Worm (Caenorhabditis elegans) whole organism, L4 larva: ENCODE measurements around the gene mig-18.

Experiments
- D1046.2 ChIP-seq: fragments of 200-800 bp; sonication (Bioruptor generic); IDR thresholded peaks from 2 replicates; pipeline ENCODE4 v1.3.6; 2022; ENCODE audit warnings: missing genetic modification characterization, missing compliant biosample characterization
- F26F4.8 ChIP-seq: fragments of 200-800 bp; sonication (Bioruptor generic); conservative IDR thresholded peaks from 2 replicates; pipeline ENCODE4 v1.3.6; 2022; ENCODE audit warnings: missing genetic modification characterization, missing compliant biosample characterization
- F37D6.2 ChIP-seq: sonication (generic microtip); optimal IDR thresholded peaks from 2 replicates; lab custom pipeline; 2016; ENCODE audit warnings: mild to moderate bottlenecking, missing genetic modification characterization, missing compliant biosample characterization
- F44E2.7 ChIP-seq: fragments of 200-800 bp; sonication (Bioruptor generic); IDR thresholded peaks from 2 replicates; pipeline ENCODE4 v2.1.2; 2022; ENCODE audit warnings: missing genetic modification characterization, missing compliant biosample characterization
- T20F7.1 ChIP-seq: fragments of 200-800 bp; sonication (Bioruptor generic); optimal IDR thresholded peaks from 2 replicates; lab custom pipeline; 2018; ENCODE audit warnings: mild to moderate bottlenecking, missing genetic modification characterization, missing compliant biosample characterization
- T26A8.4 ChIP-seq: fragments of 200-800 bp; sonication (Bioruptor generic); IDR thresholded peaks from 2 replicates; pipeline ENCODE4 v1.3.6; 2022; ENCODE audit warnings: missing genetic modification characterization, missing compliant biosample characterization
- Y105C5A.15 ChIP-seq: fragments of 200-800 bp; sonication (Bioruptor generic); IDR thresholded peaks from 2 replicates; pipeline ENCODE4 v1.3.6; 2022; ENCODE audit warnings: missing genetic modification characterization, missing compliant biosample characterization
- Y48G9A.11 ChIP-seq: fragments of 200-800 bp; sonication (Bioruptor generic); IDR thresholded peaks from 2 replicates; pipeline ENCODE4 v1.3.6; 2022; ENCODE audit warnings: missing genetic modification reagents, missing genetic modification characterization, missing compliant biosample characterization
- Y75B8A.6 ChIP-seq: fragments of 200-800 bp; sonication (Bioruptor generic); IDR thresholded peaks from 2 replicates; pipeline ENCODE4 v1.3.6; 2022; ENCODE audit warnings: missing genetic modification reagents, missing genetic modification characterization, missing compliant biosample characterization
- aha-1 ChIP-seq: fragments of 150-350 bp; peaks from one replicate; lab custom pipeline; 2014; ENCODE audit warnings: missing biosample characterization, missing genetic modification characterization
- ama-1 ChIP-seq: fragments of 150-350 bp; optimal IDR thresholded peaks from 2 replicates; lab custom pipeline; 2014; ENCODE audit warnings: inconsistent platforms, mixed read lengths
- ceh-32 ChIP-seq: sonication (generic microtip); optimal IDR thresholded peaks from 2 replicates; lab custom pipeline; 2016; ENCODE audit warnings: mild to moderate bottlenecking, missing genetic modification characterization, missing compliant biosample characterization; ENCODE audit not compliant: poor library complexity
- ceh-44 ChIP-seq: fragments of 200-800 bp; sonication (Bioruptor generic); IDR thresholded peaks from 2 replicates; pipeline ENCODE4 v1.3.6; 2022; ENCODE audit warnings: missing genetic modification reagents, missing genetic modification characterization, missing compliant biosample characterization
- daf-19 ChIP-seq: fragments of 200-800 bp; sonication (Bioruptor generic); conservative IDR thresholded peaks from 2 replicates; pipeline ENCODE4 v1.3.6; 2022; ENCODE audit warnings: missing genetic modification characterization, missing compliant biosample characterization
- dmd-9 ChIP-seq: fragments of 200-800 bp; sonication (Bioruptor generic); IDR thresholded peaks from 2 replicates; pipeline ENCODE4 v1.3.6; 2022; ENCODE audit warnings: missing genetic modification reagents, missing genetic modification characterization, missing compliant biosample characterization
- dpl-1 ChIP-seq: fragments of 150-350 bp; optimal IDR thresholded peaks from 2 replicates; lab custom pipeline; 2014; ENCODE audit warnings: missing biosample characterization, missing genetic modification reagents, missing genetic modification characterization
- dve-1 ChIP-seq: sonication (generic microtip); optimal IDR thresholded peaks from 2 replicates; lab custom pipeline; 2017; ENCODE audit warnings: antibody characterized with exemption, mild to moderate bottlenecking, missing genetic modification characterization, missing compliant biosample characterization; ENCODE audit not compliant: insufficient read depth
- fkh-10 ChIP-seq: fragments of 150-350 bp; optimal IDR thresholded peaks from 2 replicates; lab custom pipeline; 2014; ENCODE audit warnings: missing biosample characterization, missing genetic modification reagents, missing genetic modification characterization
- hif-1 ChIP-seq, 2 experiments: sonication (generic microtip); optimal IDR thresholded peaks; 2 replicates each; lab custom pipeline; 2016 to 2017; ENCODE audit warnings: missing compliant biosample characterization in 2 of 2, missing genetic modification characterization in 2 of 2, missing genetic modification reagents in 2 of 2, missing genotype in 2 of 2, mild to moderate bottlenecking in 1 of 2
- hlh-30 ChIP-seq: sonication (generic microtip); optimal IDR thresholded peaks from 2 replicates; lab custom pipeline; 2017; ENCODE audit warnings: antibody characterized with exemption, mild to moderate bottlenecking, missing genetic modification characterization, missing compliant biosample characterization; ENCODE audit not compliant: insufficient read depth
- lin-13 ChIP-seq: fragments of 150-350 bp; optimal IDR thresholded peaks from 2 replicates; lab custom pipeline; 2014; ENCODE audit warnings: missing biosample characterization, missing genetic modification reagents, missing genetic modification characterization
- lin-39 ChIP-seq: fragments of 150-350 bp; optimal IDR thresholded peaks from 2 replicates; lab custom pipeline; 2014; ENCODE audit warnings: missing biosample characterization, missing genetic modification reagents, missing genetic modification characterization
- mdl-1 ChIP-seq, 2 experiments: fragments of 150-350 bp in 1 of 2; sonication (generic microtip) in 1 of 2; optimal IDR thresholded peaks; 2 replicates each; lab custom pipeline; 2014 to 2017; ENCODE audit warnings: missing biosample characterization in 2 of 2, missing genetic modification characterization in 2 of 2
- mep-1 ChIP-seq: fragments of 150-350 bp; sonication (generic microtip); optimal IDR thresholded peaks from 3 replicates; lab custom pipeline; 2014; ENCODE audit warnings: missing biosample characterization, missing genetic modification characterization
- mxl-3 ChIP-seq: fragments of 200-800 bp; sonication (Bioruptor generic); optimal IDR thresholded peaks from 2 replicates; lab custom pipeline; 2018; ENCODE audit warnings: mild to moderate bottlenecking, missing genetic modification characterization, missing compliant biosample characterization
- nhr-11 ChIP-seq: fragments of 150-350 bp; optimal IDR thresholded peaks from 2 replicates; lab custom pipeline; 2014; ENCODE audit warnings: missing biosample characterization, missing genetic modification characterization
- nhr-28 ChIP-seq: fragments of 150-350 bp; optimal IDR thresholded peaks from 2 replicates; lab custom pipeline; 2014; ENCODE audit warnings: missing biosample characterization, missing genetic modification characterization
- nhr-6 ChIP-seq: fragments of 150-350 bp; optimal IDR thresholded peaks from 2 replicates; lab custom pipeline; 2014; ENCODE audit warnings: missing biosample characterization, missing genetic modification characterization
- nhr-77 ChIP-seq: fragments of 150-350 bp; optimal IDR thresholded peaks from 2 replicates; lab custom pipeline; 2014; ENCODE audit warnings: missing biosample characterization, missing genetic modification characterization
- pha-4 ChIP-seq, 2 experiments: fragments of 150-350 bp in 1 of 2; fragments of 200-800 bp in 1 of 2; sonication (Bioruptor generic) in 1 of 2; IDR thresholded peaks in 1 of 2; optimal IDR thresholded peaks in 1 of 2; 2 replicates each; pipeline versions ENCODE4 v1.3.6 to Lab custom; 2014 to 2022; ENCODE audit warnings: missing genetic modification characterization in 2 of 2, missing genetic modification reagents in 2 of 2, missing biosample characterization in 1 of 2, missing compliant biosample characterization in 1 of 2
- skn-1 ChIP-seq: fragments of 150-350 bp; optimal IDR thresholded peaks from 2 replicates; lab custom pipeline; 2014; ENCODE audit warnings: missing biosample characterization, missing genetic modification characterization
- snpc-1.2 ChIP-seq: fragments of 200-800 bp; sonication (Bioruptor generic); IDR thresholded peaks from 2 replicates; pipeline ENCODE4 v1.3.6; 2022; ENCODE audit warnings: missing genetic modification reagents, missing genetic modification characterization, missing compliant biosample characterization
- unc-130 ChIP-seq: sonication (generic microtip); optimal IDR thresholded peaks from 2 replicates; lab custom pipeline; 2016; ENCODE audit warnings: missing genetic modification reagents, missing genetic modification characterization, missing compliant biosample characterization
- unc-39 ChIP-seq: sonication (generic microtip); optimal IDR thresholded peaks from 2 replicates; lab custom pipeline; 2017; ENCODE audit warnings: missing biosample characterization, missing genetic modification characterization
- unc-62 ChIP-seq, 3 experiments: fragments of 150-350 bp in 1 of 3; sonication (generic microtip); optimal IDR thresholded peaks in 2 of 3; peaks in 1 of 3; 1 replicate in 1 of 3; 2 replicates in 2 of 3; lab custom pipeline; 2014 to 2017; ENCODE audit warnings: missing biosample characterization in 3 of 3, missing genetic modification characterization in 3 of 3, missing genetic modification reagents in 3 of 3, missing genotype in 1 of 3

mig-18 gene

ce11 chrIII:13402934-13403333, at the start of gene mig-18:
Gene mig-18, plus strand, starts transcription at chrIII:13403234.
- TF ChIP-seq unc-62 (GFP tag; optimal IDR thresholded peaks at IDR 0.05 in 1 of 2; lab: Kevin White, UChicago) = no peak
- no peak for TF ChIP-seq unc-62 (tag; optimal IDR thresholded peaks at IDR 0.05; lab: Kevin White, UChicago)
- no peak for TF ChIP-seq F37D6.2
- TF ChIP-seq Y48G9A.11 (GFP tag; lab: Robert Waterston, UW) = no peak
- TF ChIP-seq, all 104 proteins: peak for 0

- no peak for TF ChIP-seq snpc-1.2 (GFP tag; lab: Robert Waterston, UW)
These were observed 43.8 kb upstream of the mig-18 start, which contains the start of gene F53A2.9 for ce11 chrIII:13359256-13359655. Gene F53A2.9, minus strand, starts transcription at chrIII:13359356.

- TF ChIP-seq F44E2.7 (GFP tag; lab: Robert Waterston, UW) (no peak), D1046.2 (GFP tag; lab: Robert Waterston, UW) (no peak), dpl-1 (GFP tag; lab: Kevin White, UChicago) (peak; percentile 32), hif-1 (tag; optimal IDR thresholded peaks at IDR 0.05; lab: Kevin White, UChicago) (peak in 1 of 2 experiments; percentile 37), unc-130 (GFP tag; lab: Kevin White, UChicago) (no peak), dmd-9 (GFP tag; lab: Robert Waterston, UW) (no peak), T20F7.1 (GFP tag; lab: Kevin White, UChicago) (no peak), aha-1 (tag; lab: Kevin White, UChicago) (peak; percentile 50), F26F4.8 (no peak), daf-19 (no peak), lin-39 (no peak), skn-1 (tag; lab: Kevin White, UChicago) (no peak), mxl-3 (peak; percentile 96), nhr-11 (peak; percentile 74), unc-39 (no peak), fkh-10 (GFP tag; lab: Kevin White, UChicago) (peak; percentile 60), ceh-32 (tag; lab: Kevin White, UChicago) (no peak), Y105C5A.15 (GFP tag; lab: Robert Waterston, UW) (no peak), mdl-1 (tag; optimal IDR thresholded peaks at IDR 0.05; lab: Kevin White, UChicago) (peak; percentile 65 to 90), lin-13 (GFP tag; lab: Kevin White, UChicago) (no peak), Y75B8A.6 (GFP tag; lab: Robert Waterston, UW) (no peak), nhr-77 (peak; percentile 6), ama-1 (lab: Kevin White, UChicago) (no peak), T26A8.4 (no peak), snpc-1.2 (GFP tag; lab: Robert Waterston, UW) (no peak), dve-1 (tag; lab: Kevin White, UChicago) (peak; percentile 54), F37D6.2 (no peak), pha-4 (GFP tag; IDR thresholded peaks at IDR 0.05; lab: Robert Waterston, UW) (no peak), pha-4 (tag; optimal IDR thresholded peaks at IDR 0.05; lab: Kevin White, UChicago) (peak; percentile 87), nhr-28 (tag; lab: Kevin White, UChicago) (peak; percentile 97), ceh-44 (GFP tag; lab: Robert Waterston, UW) (no peak), unc-62 (GFP tag; optimal IDR thresholded peaks at IDR 0.05 in 1 of 2; lab: Kevin White, UChicago) (peak in 1 of 2 experiments; percentile 63), unc-62 (tag; optimal IDR thresholded peaks at IDR 0.05; lab: Kevin White, UChicago) (no peak), nhr-6 (peak; percentile 89), hlh-30 (tag; lab: Kevin White, UChicago) (peak; percentile 92)
- TF ChIP-seq, all 104 proteins: peak for 14
These were observed 43.2 kb upstream of the mig-18 start for ce11 chrIII:13359847-13360246.

ce11 chrIII:13370980-13371379, 32.1 kb upstream of the mig-18 start, which contains the start of gene T03F6.9:
Gene T03F6.9, minus strand, starts transcription at chrIII:13371080.
- no peak for TF ChIP-seq mep-1
